Worm (Caenorhabditis elegans) whole organism, L3 larva: ENCODE data around the gene pst-2.

ENCODE experiments used
- ceh-28 ChIP-seq: fragments of 150-350 bp; optimal IDR thresholded peaks from 2 replicates; lab custom pipeline; 2014; ENCODE audit warnings: missing biosample characterization, missing genetic modification reagents, missing genetic modification characterization
- elt-2 ChIP-seq: sonication (generic microtip); optimal IDR thresholded peaks from 2 replicates; lab custom pipeline; 2016; ENCODE audit warnings: missing genetic modification reagents, mild to moderate bottlenecking, missing genetic modification characterization, missing compliant biosample characterization
- nhr-76 ChIP-seq: fragments of 150-350 bp; sonication (generic microtip); optimal IDR thresholded peaks from 5 replicates; lab custom pipeline; 2014; ENCODE audit warnings: missing biosample characterization, missing genetic modification characterization

- no peak for TF ChIP-seq ceh-28
- TF ChIP-seq elt-2 (tag; lab: Kevin White, UChicago): peak; percentile 17
- TF ChIP-seq nhr-76 (tag; lab: Kevin White, UChicago): no peak
These were observed 34.2 kb downstream of the pst-2 start, which contains the start of gene arf-1 for ce11 chrIII:5714230-5714983.
